Worm (Caenorhabditis elegans) whole organism, young adult: Measurements from ENCODE around the gene F57E7.4.

Experiments used
- D2030.7 ChIP-seq: fragments of 200-800 bp; sonication (Bioruptor generic); IDR thresholded peaks from 2 replicates; pipeline ENCODE4 v1.3.6; 2022; ENCODE audit warnings: missing genetic modification reagents, missing genetic modification characterization, missing compliant biosample characterization
- F39B2.1 ChIP-seq: fragments of 200-800 bp; sonication (Bioruptor generic); IDR thresholded peaks from 2 replicates; pipeline ENCODE4 v1.3.6; 2022; ENCODE audit warnings: missing genetic modification reagents, missing genetic modification characterization, missing compliant biosample characterization
- aptf-3 ChIP-seq: fragments of 200-800 bp; sonication (Bioruptor generic); IDR thresholded peaks from 2 replicates; pipeline ENCODE4 v1.3.6; 2022; ENCODE audit warnings: missing genetic modification characterization, missing compliant biosample characterization
- ceh-79 ChIP-seq: sonication (generic microtip); optimal IDR thresholded peaks from 2 replicates; lab custom pipeline; 2017; ENCODE audit warnings: mild to moderate bottlenecking, missing genetic modification characterization, missing compliant biosample characterization
- gei-17 ChIP-seq: fragments of 200-800 bp; sonication (Bioruptor generic); optimal IDR thresholded peaks from 2 replicates; lab custom pipeline; 2018; ENCODE audit warnings: mild to moderate bottlenecking, missing genetic modification characterization, missing compliant biosample characterization
- lin-35 ChIP-seq, 3 experiments: fragments of 150-350 bp in 2 of 3; sonication (generic microtip) in 1 of 3; optimal IDR thresholded peaks; 2 replicates each; lab custom pipeline; 2014 to 2018; ENCODE audit warnings: missing biosample characterization in 3 of 3, missing genetic modification characterization in 3 of 3, missing genetic modification reagents in 3 of 3
- rcor-1 ChIP-seq: fragments of 200-800 bp; sonication (Bioruptor generic); IDR thresholded peaks from 2 replicates; pipeline ENCODE4 v1.3.6; 2022; ENCODE audit warnings: missing genetic modification reagents, missing genetic modification characterization, missing compliant biosample characterization
- unc-62 ChIP-seq: fragments of 150-350 bp; optimal IDR thresholded peaks from 2 replicates; lab custom pipeline; 2014; ENCODE audit warnings: missing biosample characterization, missing genetic modification reagents, missing genetic modification characterization

DNA sequence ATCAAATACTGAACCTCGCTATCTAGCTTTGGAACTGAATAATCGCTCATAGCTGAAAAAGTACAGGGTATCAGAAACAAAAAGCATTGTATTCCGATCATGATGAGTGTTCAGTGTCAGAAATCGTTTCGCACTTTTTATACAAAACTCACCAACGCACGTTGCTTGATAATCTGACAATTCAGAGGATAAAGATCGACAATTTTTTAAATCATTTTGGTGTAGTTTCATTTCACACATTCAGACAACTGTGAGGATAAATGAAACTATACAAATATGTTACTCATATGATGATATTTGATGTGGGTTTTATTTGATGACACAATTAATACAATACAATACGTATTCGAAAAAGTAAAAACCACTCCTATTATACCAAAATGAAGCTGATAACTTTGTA is 2.2 kb upstream of the F57E7.4 start, which contains the start of gene F57E7.2:
- TF ChIP-seq unc-62 (GFP tag; lab: Kevin White, UChicago) (no peak), rcor-1 (GFP tag; lab: Robert Waterston, UW) (no peak), lin-35 (GFP tag; optimal IDR thresholded peaks at IDR 0.05; lab: Kevin White, UChicago) (no peak), aptf-3 (GFP tag; lab: Robert Waterston, UW) (no peak), D2030.7 (no peak), ceh-79 (tag; lab: Kevin White, UChicago) (no peak), F39B2.1 (no peak), gei-17 (GFP tag; lab: Kevin White, UChicago) (no peak)
